Fruit fly (Drosophila melanogaster) whole organism, embryonic: ENCODE measurements around the gene CG34453.

ENCODE experiments used
- ATbp ChIP-seq: fragments of 200-800 bp; sonication (Bioruptor generic); optimal IDR thresholded peaks from 2 replicates; lab custom pipeline; 2017; ENCODE audit warnings: missing biosample characterization, mild to moderate bottlenecking, missing genetic modification characterization, missing genetic modification reagents
- Abd-B ChIP-seq: fragments of 200-800 bp; sonication (Bioruptor generic); optimal IDR thresholded peaks from 2 replicates; lab custom pipeline; 2018; ENCODE audit warnings: missing biosample characterization, mild to moderate bottlenecking, missing genetic modification characterization, moderate library complexity
- Atf-2 ChIP-seq: fragments of 200-800 bp; sonication (Bioruptor generic); optimal IDR thresholded peaks from 2 replicates; lab custom pipeline; 2016; ENCODE audit warnings: missing biosample characterization, missing genetic modification characterization
- Atf3 ChIP-seq: fragments of 200-800 bp; sonication (Bioruptor generic); optimal IDR thresholded peaks from 3 replicates; lab custom pipeline; 2016; ENCODE audit warnings: missing biosample characterization, missing genetic modification characterization
- CG11456 ChIP-seq: fragments of 200-800 bp; sonication (Bioruptor generic); IDR thresholded peaks from 3 replicates; pipeline ENCODE4 v1.3.6; 2022; ENCODE audit warnings: missing biosample characterization, missing genetic modification characterization
- CG11560 ChIP-seq: fragments of 200-800 bp; sonication (Bioruptor generic); IDR thresholded peaks from 3 replicates; pipeline ENCODE4 v1.3.6; 2022; ENCODE audit warnings: missing biosample characterization, missing genetic modification characterization
- CG11695 ChIP-seq: fragments of 200-800 bp; sonication (Bioruptor generic); IDR thresholded peaks from 3 replicates; pipeline ENCODE4 v1.3.6; 2022; ENCODE audit warnings: missing biosample characterization, missing genetic modification characterization
- CG12659 ChIP-seq: fragments of 200-800 bp; sonication (Bioruptor generic); optimal IDR thresholded peaks from 3 replicates; lab custom pipeline; 2017; ENCODE audit warnings: mild to moderate bottlenecking, missing biosample characterization, missing genetic modification reagents, missing genetic modification characterization
- CG13775 ChIP-seq: fragments of 200-800 bp; sonication (Bioruptor generic); optimal IDR thresholded peaks from 3 replicates; lab custom pipeline; 2017; ENCODE audit warnings: missing biosample characterization, mild to moderate bottlenecking, missing genetic modification characterization
- CG16779 ChIP-seq: fragments of 200-800 bp; sonication (Bioruptor generic); IDR thresholded peaks from 2 replicates; pipeline ENCODE4 v1.3.6; 2022; ENCODE audit warnings: missing biosample characterization, missing genetic modification characterization
- CG17829 ChIP-seq: fragments of 200-800 bp; optimal IDR thresholded peaks from 2 replicates; lab custom pipeline; 2019; ENCODE audit warnings: missing biosample characterization, mild to moderate bottlenecking, missing genetic modification characterization, moderate library complexity
- CG18011 ChIP-seq: fragments of 200-800 bp; sonication (Bioruptor generic); optimal IDR thresholded peaks from 2 replicates; lab custom pipeline; 2017; ENCODE audit warnings: missing biosample characterization, missing genetic modification characterization, mild to moderate bottlenecking, moderate library complexity, missing genotype
- CG31365 ChIP-seq: fragments of 200-800 bp; sonication (Bioruptor generic); optimal IDR thresholded peaks from 2 replicates; lab custom pipeline; 2018; ENCODE audit warnings: missing biosample characterization, mild to moderate bottlenecking, missing genetic modification characterization
- CG32767 ChIP-seq: fragments of 200-800 bp; sonication (Bioruptor generic); IDR thresholded peaks from 2 replicates; pipeline ENCODE4 v1.3.6; 2022; ENCODE audit warnings: missing biosample characterization, missing genetic modification characterization
- CG34422 ChIP-seq: fragments of 200-800 bp; sonication (Bioruptor generic); IDR thresholded peaks from 3 replicates; pipeline ENCODE4 v1.3.6; 2022; ENCODE audit warnings: missing biosample characterization, missing genetic modification characterization
- CG3847 ChIP-seq: fragments of 200-800 bp; sonication (Bioruptor generic); IDR thresholded peaks from 2 replicates; pipeline ENCODE4 v1.3.6; 2022; ENCODE audit warnings: missing biosample characterization, missing genetic modification characterization
- CG4617 ChIP-seq: fragments of 200-800 bp; sonication (Bioruptor generic); optimal IDR thresholded peaks from 3 replicates; lab custom pipeline; 2016; ENCODE audit warnings: missing biosample characterization, missing genetic modification characterization, borderline replicate concordance
- CG4820 ChIP-seq: fragments of 200-800 bp; sonication (Bioruptor generic); optimal IDR thresholded peaks from 3 replicates; lab custom pipeline; 2016; ENCODE audit warnings: missing biosample characterization, missing genetic modification characterization
- CG6272 ChIP-seq: fragments of 200-800 bp; sonication (Bioruptor generic); IDR thresholded peaks from 2 replicates; pipeline ENCODE4 v1.3.6; 2022; ENCODE audit warnings: missing biosample characterization, missing genetic modification characterization
- CG9797 ChIP-seq: fragments of 200-800 bp; sonication (Bioruptor generic); optimal IDR thresholded peaks from 3 replicates; lab custom pipeline; 2018; ENCODE audit warnings: missing biosample characterization, mild to moderate bottlenecking, missing genetic modification characterization
- Dbx ChIP-seq: fragments of 200-800 bp; sonication (Bioruptor generic); IDR thresholded peaks from 3 replicates; pipeline ENCODE4 v1.3.6; 2022; ENCODE audit warnings: missing biosample characterization, missing genetic modification characterization
- E2f1 ChIP-seq: fragments of 200-800 bp; sonication (Bioruptor generic); IDR thresholded peaks from 2 replicates; pipeline ENCODE4 v1.3.6; 2022; ENCODE audit warnings: missing biosample characterization, missing genetic modification characterization
- Hey ChIP-seq: fragments of 200-800 bp; sonication (Bioruptor generic); optimal IDR thresholded peaks from 3 replicates; lab custom pipeline; 2018; ENCODE audit warnings: missing biosample characterization, mild to moderate bottlenecking, missing genetic modification characterization
- HmgD ChIP-seq: fragments of 200-800 bp; sonication (Bioruptor generic); optimal IDR thresholded peaks from 3 replicates; lab custom pipeline; 2016; ENCODE audit warnings: missing biosample characterization, missing genetic modification characterization
- HmgZ ChIP-seq: fragments of 200-800 bp; sonication (Bioruptor generic); optimal IDR thresholded peaks from 2 replicates; lab custom pipeline; 2018; ENCODE audit warnings: missing biosample characterization, mild to moderate bottlenecking, missing genetic modification characterization
- MTF-1 ChIP-seq: fragments of 200-800 bp; sonication (Bioruptor generic); optimal IDR thresholded peaks from 2 replicates; lab custom pipeline; 2018; ENCODE audit warnings: missing biosample characterization, mild to moderate bottlenecking, missing genetic modification characterization, borderline replicate concordance
- Max ChIP-seq: fragments of 200-800 bp; sonication (Bioruptor generic); optimal IDR thresholded peaks from 2 replicates; lab custom pipeline; 2016; ENCODE audit warnings: missing biosample characterization, mild to moderate bottlenecking, missing genetic modification characterization
- Sin3A ChIP-seq: fragments of >200 bp; optimal IDR thresholded peaks from 2 replicates; lab custom pipeline; 2018
- amos ChIP-seq: fragments of 200-800 bp; sonication (Bioruptor generic); IDR thresholded peaks from 2 replicates; pipeline ENCODE4 v1.3.6; 2022; ENCODE audit warnings: missing biosample characterization, missing genetic modification characterization; ENCODE audit not compliant: partially characterized antibody
- ase ChIP-seq: fragments of 200-800 bp; sonication (Bioruptor generic); IDR thresholded peaks from 3 replicates; pipeline ENCODE4 v1.3.6; 2022; ENCODE audit warnings: missing biosample characterization, missing genetic modification characterization
- ash1 ChIP-seq: fragments of 200-800 bp; sonication (Bioruptor generic); optimal IDR thresholded peaks from 2 replicates; lab custom pipeline; 2018; ENCODE audit warnings: missing biosample characterization, mild to moderate bottlenecking, missing genetic modification characterization
- chn ChIP-seq: fragments of 200-800 bp; sonication (Bioruptor generic); optimal IDR thresholded peaks from 2 replicates; lab custom pipeline; 2016; ENCODE audit warnings: missing biosample characterization, missing genetic modification characterization
- ci ChIP-seq: fragments of 200-800 bp; sonication (Bioruptor generic); IDR thresholded peaks from 3 replicates; pipeline ENCODE4 v1.3.6; 2022; ENCODE audit warnings: missing biosample characterization, missing genetic modification characterization
- crol ChIP-seq: fragments of 200-800 bp; sonication (Bioruptor generic); IDR thresholded peaks from 2 replicates; pipeline ENCODE4 v1.3.6; 2022; ENCODE audit warnings: missing biosample characterization, missing genetic modification characterization
- eve ChIP-seq, 2 experiments: fragments of >200 bp; optimal IDR thresholded peaks; 2 replicates each; lab custom pipeline; 2017; ENCODE audit warnings: missing biosample characterization in 2 of 2, missing genetic modification characterization in 2 of 2
- ewg ChIP-seq: fragments of 200-800 bp; sonication (Bioruptor generic); optimal IDR thresholded peaks from 3 replicates; lab custom pipeline; 2017; ENCODE audit warnings: mild to moderate bottlenecking, missing biosample characterization, missing genetic modification reagents, missing genetic modification characterization
- hb ChIP-seq: fragments of 200-800 bp; sonication (Bioruptor generic); IDR thresholded peaks from 3 replicates; pipeline ENCODE4 v1.3.6; 2022; ENCODE audit warnings: missing biosample characterization, missing genetic modification characterization; ENCODE audit not compliant: partially characterized antibody
- insv ChIP-seq, 2 experiments: fragments of 200-800 bp; sonication (Bioruptor generic); optimal IDR thresholded peaks; 3 replicates each; lab custom pipeline; 2016 to 2018; ENCODE audit warnings: missing biosample characterization in 2 of 2, missing genetic modification characterization in 2 of 2
- inv ChIP-seq: fragments of 200-800 bp; sonication (Bioruptor generic); IDR thresholded peaks from 2 replicates; pipeline ENCODE4 v1.3.6; 2022; ENCODE audit warnings: missing biosample characterization, missing genetic modification characterization; ENCODE audit not compliant: partially characterized antibody
- prd ChIP-seq, 3 experiments: fragments of >200 bp in 2 of 3; fragments of 200-800 bp in 1 of 3; sonication (Bioruptor generic) in 1 of 3; optimal IDR thresholded peaks in 2 of 3; IDR thresholded peaks in 1 of 3; 2 replicates in 2 of 3; 3 replicates in 1 of 3; pipeline versions ENCODE4 v1.3.6 to Lab custom; 2017 to 2022; ENCODE audit warnings: missing biosample characterization in 1 of 3, missing genetic modification characterization in 1 of 3
- pum ChIP-seq: fragments of 200-800 bp; sonication (Bioruptor generic); optimal IDR thresholded peaks from 2 replicates; lab custom pipeline; 2016; ENCODE audit warnings: missing biosample characterization, missing genetic modification characterization
- rib ChIP-seq: fragments of 200-800 bp; sonication (Bioruptor generic); IDR thresholded peaks from 2 replicates; pipeline ENCODE4 v1.3.6; 2022; ENCODE audit warnings: missing biosample characterization, missing genetic modification characterization
- sens ChIP-seq: fragments of 200-800 bp; sonication (Bioruptor generic); peaks from one replicate; lab custom pipeline; 2016; ENCODE audit warnings: missing biosample characterization, missing genetic modification characterization
- sob ChIP-seq: fragments of 200-800 bp; sonication (Bioruptor generic); IDR thresholded peaks from 2 replicates; pipeline ENCODE4 v1.3.6; 2022; ENCODE audit warnings: missing biosample characterization, missing genetic modification characterization
- stc ChIP-seq: fragments of 200-800 bp; sonication (Bioruptor generic); IDR thresholded peaks from 2 replicates; pipeline ENCODE4 v1.3.6; 2022; ENCODE audit warnings: missing biosample characterization, missing genetic modification characterization
- stwl ChIP-seq: fragments of 200-800 bp; sonication (Bioruptor generic); optimal IDR thresholded peaks from 3 replicates; lab custom pipeline; 2018; ENCODE audit warnings: missing biosample characterization, mild to moderate bottlenecking, missing genetic modification characterization, moderate library complexity
- tx ChIP-seq: fragments of 200-800 bp; sonication (Bioruptor generic); optimal IDR thresholded peaks from 2 replicates; lab custom pipeline; 2016; ENCODE audit warnings: missing biosample characterization, missing genetic modification characterization
- zfh1 ChIP-seq: fragments of 200-800 bp; sonication (Bioruptor generic); IDR thresholded peaks from 3 replicates; pipeline ENCODE4 v1.3.6; 2022; ENCODE audit warnings: missing biosample characterization, missing genetic modification characterization
- zfh2 ChIP-seq: fragments of 200-800 bp; sonication (Bioruptor generic); optimal IDR thresholded peaks from 2 replicates; lab custom pipeline; 2016; ENCODE audit warnings: missing biosample characterization, missing genetic modification characterization

Gene CG34453

DNA sequence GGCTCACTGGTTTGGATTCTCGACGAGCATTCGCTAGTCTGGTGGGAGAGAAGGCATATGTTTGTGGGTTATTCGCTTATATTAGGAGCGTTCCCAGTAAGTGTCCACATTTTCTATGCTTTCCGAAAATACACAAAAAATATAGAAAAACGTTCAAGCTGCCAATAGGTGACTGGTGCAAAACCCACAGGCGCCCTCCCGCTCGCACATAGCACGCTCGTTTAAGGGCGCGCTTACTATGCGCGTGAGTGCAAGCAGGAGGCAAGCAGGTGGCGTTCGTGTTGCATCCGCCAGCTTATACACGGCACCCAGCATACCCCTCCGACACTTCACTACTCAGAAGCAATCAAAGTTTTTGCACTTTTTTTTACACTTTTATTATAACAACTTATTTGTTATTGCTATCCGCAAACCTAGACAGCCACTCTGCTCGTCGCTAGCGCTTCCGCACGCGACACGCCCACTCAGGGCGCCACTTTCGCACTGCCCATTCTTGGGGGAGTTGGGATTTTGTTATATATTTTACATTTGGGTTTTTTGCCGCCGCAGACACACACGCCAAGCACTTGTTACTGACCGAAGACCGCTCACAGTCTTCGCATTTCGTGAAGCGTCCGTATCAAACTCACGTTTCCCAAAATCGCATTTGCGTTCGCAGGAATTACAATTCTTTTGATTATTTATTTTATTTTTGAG lies 34.0 kb downstream of the CG34453 start (continued):
- TF ChIP-seq ATbp (GFP tag; lab: Kevin White, UChicago) = peak; percentile 24
- peak; percentile 5 for TF ChIP-seq tx (GFP tag; lab: Kevin White, UChicago)
- peak; percentile 82 for TF ChIP-seq Abd-B (GFP tag; lab: Kevin White, UChicago)
- peak; percentile 52; the same call in 1 of the 3 replicates for TF ChIP-seq ci (GFP tag; lab: Robert Waterston, UW)
- no peak for TF ChIP-seq ash1
- TF ChIP-seq CG9797 (GFP tag; lab: Kevin White, UChicago) = peak; percentile 13
- no peak for TF ChIP-seq prd (optimal IDR thresholded peaks at IDR 0.05; lab: Kevin White, UChicago)
- no peak for TF ChIP-seq prd (GFP tag; IDR thresholded peaks at IDR 0.05; lab: Robert Waterston, UW)
- peak; percentile 98 for TF ChIP-seq CG4617 (GFP tag; lab: Kevin White, UChicago)
- no peak for TF ChIP-seq insv (GFP tag; optimal IDR thresholded peaks at IDR 0.05; lab: Kevin White, UChicago)
- TF ChIP-seq Sin3A (lab: Kevin White, UChicago) = peak; percentile 44
- TF ChIP-seq pum (GFP tag; lab: Kevin White, UChicago) = peak; percentile 32
- TF ChIP-seq amos (GFP tag; lab: Robert Waterston, UW) = peak; percentile 64
- peak; percentile 16 for TF ChIP-seq Max (GFP tag; lab: Kevin White, UChicago)
- peak; percentile 93 for TF ChIP-seq CG12659
- TF ChIP-seq CG32767 = peak; percentile 78
- peak; percentile 62 for TF ChIP-seq CG6272 (GFP tag; lab: Robert Waterston, UW)
- TF ChIP-seq inv (GFP tag; lab: Robert Waterston, UW) = peak; percentile 41; the same call in 1 of the 2 replicates
- TF ChIP-seq Atf-2 (GFP tag; lab: Kevin White, UChicago) = peak; percentile 1
- peak; percentile 46 for TF ChIP-seq CG3847 (GFP tag; lab: Robert Waterston, UW)
- peak; percentile 51 for TF ChIP-seq sob
- TF ChIP-seq CG11695 (GFP tag; lab: Robert Waterston, UW) = peak; percentile 42; the same call in 1 of the 3 replicates
- peak; percentile 70 for TF ChIP-seq CG31365
- peak; percentile 25 for TF ChIP-seq CG17829 (tag; lab: Kevin White, UChicago)
- no peak for TF ChIP-seq eve (GFP tag; optimal IDR thresholded peaks at IDR 0.05; lab: Kevin White, UChicago)
- TF ChIP-seq Hey (tag; lab: Kevin White, UChicago) = no peak
- peak; percentile 83 for TF ChIP-seq HmgZ (tag; lab: Kevin White, UChicago)
- TF ChIP-seq CG16779 (GFP tag; lab: Robert Waterston, UW) = no peak
- no peak for TF ChIP-seq stc (GFP tag; lab: Robert Waterston, UW)
- TF ChIP-seq sens (GFP tag; lab: Kevin White, UChicago) = no peak
- TF ChIP-seq zfh2 (GFP tag; lab: Kevin White, UChicago) = peak; percentile 25
- TF ChIP-seq HmgD = peak; percentile 93
- TF ChIP-seq ewg (GFP tag; lab: Kevin White, UChicago) = peak; percentile 63
- TF ChIP-seq CG11456 (GFP tag; lab: Robert Waterston, UW) = peak; percentile 53; the same call in 1 of the 3 replicates
- TF ChIP-seq MTF-1 (GFP tag; lab: Kevin White, UChicago) = peak; percentile 17
- peak; percentile 100 for TF ChIP-seq CG18011
- TF ChIP-seq stwl (tag; lab: Kevin White, UChicago) = no peak
- TF ChIP-seq Dbx (GFP tag; lab: Robert Waterston, UW) = peak; percentile 42; the same call in 1 of the 3 replicates
- TF ChIP-seq zfh1 (GFP tag; lab: Robert Waterston, UW) = 0 out of 3 replicates have a peak, but pooled peaks have one; percentile 13
- TF ChIP-seq CG11560 (tag; lab: Robert Waterston, UW) = peak; percentile 5; the same call in 2 of the 3 replicates
- peak; percentile 84 for TF ChIP-seq chn (GFP tag; lab: Kevin White, UChicago)
- peak; percentile 30; the same call in 1 of the 3 replicates for TF ChIP-seq hb
- TF ChIP-seq rib (GFP tag; lab: Robert Waterston, UW) = peak; percentile 33; the same call in 1 of the 2 replicates
- peak; percentile 96 for TF ChIP-seq crol (GFP tag; lab: Robert Waterston, UW)
- peak; percentile 66; the same call in 2 of the 3 replicates for TF ChIP-seq ase (GFP tag; lab: Robert Waterston, UW)
- TF ChIP-seq E2f1 (GFP tag; lab: Robert Waterston, UW) = peak; percentile 57; the same call in 1 of the 2 replicates
- peak; percentile 98 for TF ChIP-seq CG34422 (GFP tag; lab: Robert Waterston, UW)
- TF ChIP-seq CG4820 (GFP tag; lab: Kevin White, UChicago) = peak; percentile 7
- no peak for TF ChIP-seq CG13775 (GFP tag; lab: Kevin White, UChicago)
- peak; percentile 23 for TF ChIP-seq Atf3 (GFP tag; lab: Kevin White, UChicago)
